Worm (Caenorhabditis elegans): Measurements from ENCODE around the gene Y57G11B.2.
A peak's percentile ranks its signal among the peaks of the same experiment; 100 is the strongest.

Y57G11B.2 gene

DNA sequence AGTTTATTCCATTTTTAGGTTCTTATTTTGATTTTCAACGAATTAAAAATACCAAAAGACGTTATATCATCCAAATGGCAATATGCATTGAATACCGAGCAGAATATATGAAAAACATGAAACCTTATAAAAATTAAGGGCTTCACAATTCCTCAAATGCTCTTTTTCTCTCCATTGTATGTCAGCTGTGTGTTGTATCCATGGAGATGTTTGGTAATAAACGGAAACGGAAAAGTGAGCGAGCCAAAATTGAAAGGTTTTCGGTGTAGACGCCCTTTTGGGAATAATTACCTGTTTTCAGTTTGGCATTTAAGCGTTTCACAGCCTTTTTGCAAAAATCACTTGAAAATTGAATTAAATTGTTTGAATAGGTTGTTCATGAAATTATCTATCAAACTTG is 7.5 kb upstream of the Y57G11B.2 start:
- TF ChIP-seq ztf-26 (tag; optimal IDR thresholded peaks at IDR 0.05): no peak
- TF ChIP-seq madf-8 (GFP tag; conservative IDR thresholded peaks at IDR 0.05): no peak

DNA sequence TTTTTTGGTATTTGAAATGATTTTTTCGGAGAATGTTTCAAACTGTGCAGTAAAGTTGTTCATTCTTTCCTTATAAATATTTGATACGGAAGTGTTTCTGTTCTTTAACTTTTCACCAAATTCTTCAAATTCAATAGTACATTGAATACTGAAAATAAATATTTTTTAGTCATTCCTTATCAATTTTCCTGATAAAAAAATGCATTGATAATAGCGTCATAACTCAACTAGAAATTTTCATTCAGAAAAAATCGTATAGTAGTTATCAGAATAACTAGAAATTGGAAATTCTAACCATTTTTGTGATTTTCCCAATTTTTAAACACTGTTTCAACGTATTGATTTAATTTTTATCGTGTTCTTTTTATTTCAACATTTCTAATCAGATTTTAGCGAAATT is 5.9 kb upstream of the Y57G11B.2 start:
- TF ChIP-seq nhr-27 (tag; optimal IDR thresholded peaks at IDR 0.05) (no peak), cebp-2 (GFP tag; IDR thresholded peaks at IDR 0.05) (no peak), F33H1.4 (GFP tag; IDR thresholded peaks at IDR 0.05) (no peak), rpc-1 (optimal IDR thresholded peaks at IDR 0.05) (no peak), rpc-1 (tag; optimal IDR thresholded peaks at IDR 0.05) (no peak), ceh-91 (GFP tag; IDR thresholded peaks at IDR 0.05) (no peak), nhr-90 (tag; optimal IDR thresholded peaks at IDR 0.05) (no peak), F10E7.11 (tag; optimal IDR thresholded peaks at IDR 0.05) (no peak), egrh-3 (GFP tag; IDR thresholded peaks at IDR 0.05) (no peak), rcor-1 (GFP tag; IDR thresholded peaks at IDR 0.05) (no peak), ekl-4 (GFP tag; IDR thresholded peaks at IDR 0.05) (no peak), cebp-1 (GFP tag; IDR thresholded peaks at IDR 0.05) (no peak), cebp-1 (tag; optimal IDR thresholded peaks at IDR 0.05) (no peak), Y95B8A.8 (GFP tag; IDR thresholded peaks at IDR 0.05) (no peak), atf-7 (tag; optimal IDR thresholded peaks at IDR 0.05) (no peak), ceh-100 (GFP tag; IDR thresholded peaks at IDR 0.05) (no peak), ztf-26 (tag; optimal IDR thresholded peaks at IDR 0.05) (no peak), lsy-27 (tag; optimal IDR thresholded peaks at IDR 0.05; ENCODE audit: borderline replicate concordance, insufficient read depth) (no peak), Y56A3A.18 (GFP tag; IDR thresholded peaks at IDR 0.05) (no peak), tbp1 (GFP tag; optimal IDR thresholded peaks at IDR 0.05) (no peak)

DNA sequence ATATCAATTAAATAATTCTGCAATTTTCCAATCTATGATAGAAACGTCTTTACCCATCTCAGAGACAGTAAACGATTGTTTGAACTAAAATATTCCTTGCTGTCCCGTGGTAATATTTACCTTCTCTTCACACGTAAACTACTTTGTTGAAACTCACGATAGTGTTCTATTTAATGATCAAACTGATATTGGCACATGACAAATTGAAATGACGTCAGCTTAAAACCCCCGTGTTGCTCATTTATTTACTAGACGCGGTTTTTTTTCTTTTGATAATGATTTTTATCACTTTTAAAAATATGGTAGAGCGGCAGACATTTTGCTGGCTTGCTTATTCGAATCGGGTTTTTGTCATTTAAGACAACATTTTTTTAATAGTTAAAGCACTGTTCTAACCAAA is 3.5 kb upstream of the Y57G11B.2 start:
- TF ChIP-seq nhr-90 (tag; optimal IDR thresholded peaks at IDR 0.05): no peak
- TF ChIP-seq madf-10 (tag; optimal IDR thresholded peaks at IDR 0.05): no peak
- TF ChIP-seq pha-4 (tag; optimal IDR thresholded peaks at IDR 0.05): peak; percentile 20
- TF ChIP-seq sea-2 (GFP tag; IDR thresholded peaks at IDR 0.05): no peak

DNA sequence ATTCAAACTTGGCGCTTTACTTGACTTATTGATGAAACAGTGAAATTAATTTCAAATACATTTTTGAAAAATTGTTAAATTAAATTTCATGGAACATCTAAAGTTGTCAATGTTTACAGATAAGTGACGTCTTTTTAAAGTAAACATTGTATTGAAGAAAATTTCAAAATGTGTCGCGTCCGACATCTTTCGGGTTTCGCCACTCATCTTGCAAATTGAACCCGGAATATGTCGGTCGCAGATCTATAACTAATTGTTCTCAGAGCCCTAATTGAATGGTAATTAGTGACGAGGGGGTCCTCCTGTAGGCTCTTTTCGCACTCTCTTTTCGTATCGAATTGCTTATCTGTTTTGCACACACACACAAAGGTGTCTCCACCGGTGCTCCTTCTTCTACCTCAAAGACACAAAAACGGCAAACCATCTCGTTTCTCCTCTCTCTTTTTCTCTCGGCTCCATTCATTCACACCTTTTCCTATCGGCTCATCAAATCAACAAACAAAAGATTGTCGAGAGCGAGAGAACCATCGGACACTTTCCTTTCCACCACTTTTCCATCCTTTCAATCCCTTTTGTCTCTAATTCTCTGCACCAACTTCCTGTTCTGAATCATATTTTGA is 2.4 kb upstream of the Y57G11B.2 start:
- TF ChIP-seq attf-6 (GFP tag; IDR thresholded peaks at IDR 0.05) (peak; percentile 27; the same call in 1 of the 2 replicates), snpc-4 (GFP tag; optimal IDR thresholded peaks at IDR 0.05) (peak; percentile 34), snpc-4 (tag; optimal IDR thresholded peaks at IDR 0.05) (peak; percentile 8 to 87 (median 44)), nhr-80 (tag; optimal IDR thresholded peaks at IDR 0.05) (peak; percentile 44), hmg-1.2 (GFP tag; IDR thresholded peaks at IDR 0.05) (no peak)

DNA sequence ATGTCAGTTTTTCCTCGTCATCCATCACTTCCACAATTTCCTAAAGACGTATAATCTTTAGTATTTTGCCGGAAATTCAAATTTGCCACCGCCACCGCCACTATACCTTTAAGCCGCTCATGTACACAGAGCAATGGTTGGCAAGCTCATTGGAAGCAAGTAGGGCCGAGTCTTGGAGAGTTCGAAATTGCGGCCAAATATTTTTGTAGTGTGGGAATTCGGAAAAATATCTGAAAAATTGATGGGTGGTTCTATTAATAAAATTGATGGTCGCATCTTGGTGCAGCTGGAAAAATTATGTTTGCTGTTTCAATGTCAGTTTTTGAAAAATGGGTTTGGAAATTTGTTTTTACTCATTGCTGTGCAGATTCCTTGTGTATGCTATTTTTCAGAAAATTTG is 6.5 kb downstream of the Y57G11B.2 start:
- TF ChIP-seq lin-26 (GFP tag; IDR thresholded peaks at IDR 0.05): no peak
- TF ChIP-seq F37B4.10 (GFP tag; IDR thresholded peaks at IDR 0.05): 0 out of 2 replicates have a peak, but pooled peaks have one; percentile 81

DNA sequence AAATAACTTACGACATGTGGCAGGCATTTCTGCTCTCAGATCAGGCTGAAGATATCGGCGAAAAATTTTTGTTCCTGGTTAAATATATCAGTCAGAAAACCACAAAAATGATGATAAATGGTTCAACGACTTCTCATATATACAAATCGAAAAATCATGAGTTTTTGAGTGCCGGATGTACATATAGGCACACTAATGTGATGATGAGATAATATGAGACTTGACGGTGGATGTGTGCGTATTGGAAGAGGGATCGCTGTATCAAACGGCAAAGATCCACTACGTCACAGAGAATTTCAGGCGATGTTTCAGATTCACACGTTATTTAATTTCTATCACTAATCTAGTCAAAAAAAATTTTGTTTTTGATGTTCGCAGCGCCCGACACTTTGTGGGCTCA is 7.4 kb downstream of the Y57G11B.2 start, which contains the start of gene glb-34:
Gene glb-34, minus strand, starts transcription at position 101 of the 400 bp plus-strand sequence.
- TF ChIP-seq F37B4.10 (GFP tag; IDR thresholded peaks at IDR 0.05): no peak
- TF ChIP-seq nhr-179 (tag; optimal IDR thresholded peaks at IDR 0.05): no peak
- TF ChIP-seq snpc-4 (GFP tag; optimal IDR thresholded peaks at IDR 0.05): no peak
- TF ChIP-seq snpc-4 (tag; optimal IDR thresholded peaks at IDR 0.05): no peak
- no peak for TF ChIP-seq hlh-12 (tag; optimal IDR thresholded peaks at IDR 0.05)
- TF ChIP-seq him-1 (tag; optimal IDR thresholded peaks at IDR 0.05): no peak
- TF ChIP-seq chd-7 (tag; optimal IDR thresholded peaks at IDR 0.05): no peak
- no peak for TF ChIP-seq C06A6.2 (GFP tag; conservative IDR thresholded peaks at IDR 0.05)
- no peak for TF ChIP-seq ceh-100 (GFP tag; IDR thresholded peaks at IDR 0.05)
- TF ChIP-seq unc-130 (GFP tag; optimal IDR thresholded peaks at IDR 0.05): no peak
- TF ChIP-seq hsf-1 (GFP tag; IDR thresholded peaks at IDR 0.05): no peak
- no peak for TF ChIP-seq madf-6 (GFP tag; IDR thresholded peaks at IDR 0.05)
- TF ChIP-seq let-607 (tag; optimal IDR thresholded peaks at IDR 0.05): no peak

Measured in whole organism, young adult.